Fruit fly (Drosophila melanogaster): ENCODE measurements around the gene CG10317.

DNA sequence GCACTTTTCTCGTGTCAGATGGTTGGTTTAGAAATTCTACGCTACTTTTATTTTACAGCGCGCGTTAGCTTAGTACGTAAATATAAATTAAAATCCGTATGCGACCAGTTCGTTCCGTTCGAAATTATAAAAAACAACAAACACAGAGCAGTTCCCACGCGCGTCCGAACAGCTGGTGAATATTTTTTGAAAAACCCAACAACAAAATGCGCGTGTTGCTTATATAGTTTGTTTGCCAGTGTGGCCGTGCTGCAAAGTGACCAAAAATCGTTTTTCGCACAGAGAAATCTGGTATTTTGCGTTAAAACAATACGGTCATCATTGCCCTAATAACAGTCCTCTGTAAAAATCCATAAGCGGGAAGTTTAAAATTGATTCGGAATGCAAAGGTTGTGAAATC, 32.0 kb downstream of the CG10317 start:
- TF ChIP-seq CG15710 (tag; optimal IDR thresholded peaks at IDR 0.05) (no peak), Pif1B (GFP tag; optimal IDR thresholded peaks at IDR 0.05) (no peak), EcR (GFP tag; optimal IDR thresholded peaks at IDR 0.05) (peak; percentile 29), Pif1A (GFP tag; optimal IDR thresholded peaks at IDR 0.05) (no peak), rn (GFP tag; IDR thresholded peaks at IDR 0.05) (no peak), CG8159 (tag; optimal IDR thresholded peaks at IDR 0.05) (no peak), CG17806 (tag; optimal IDR thresholded peaks at IDR 0.05) (no peak)

All from whole organism, pupa.